Fruit fly (Drosophila melanogaster): ENCODE results near the gene Taf6.

The Taf6 gene

DNA sequence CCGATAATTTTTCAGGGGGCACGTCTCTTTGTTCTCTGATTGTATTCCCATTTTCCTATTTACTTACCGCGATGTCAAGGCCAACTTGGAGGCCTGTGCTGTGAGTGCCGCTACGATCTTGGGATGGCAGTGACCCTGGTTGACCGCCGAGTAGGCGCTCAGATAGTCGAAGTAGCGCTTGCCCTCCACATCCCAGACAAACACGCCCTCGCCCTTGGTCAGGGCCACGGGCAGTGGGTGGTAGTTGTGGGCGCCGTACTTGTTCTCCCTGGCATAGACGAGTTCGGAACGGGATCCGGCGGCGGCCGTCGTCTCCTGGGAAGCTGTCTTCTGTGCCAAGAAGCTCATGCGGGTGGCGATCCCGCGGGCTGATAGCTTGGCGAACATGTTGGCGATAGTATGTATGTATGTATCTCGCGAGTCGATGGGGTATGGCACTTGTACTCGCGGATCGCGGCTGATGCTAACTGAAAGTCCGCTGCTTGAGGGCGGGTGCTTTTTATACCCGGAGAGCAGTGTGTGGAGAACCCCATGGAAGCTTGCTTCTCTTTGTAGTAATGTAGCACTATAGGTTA is 50.6 kb downstream of the Taf6 start, which contains the start of gene Oat:
Gene Oat (minus strand): TSS at position 478 of the 575 bp plus-strand sequence.
- TF ChIP-seq bab1 (GFP tag; optimal IDR thresholded peaks at IDR 0.05) (peak; percentile 35), CG12768 (GFP tag; optimal IDR thresholded peaks at IDR 0.05) (no peak), CG7045 (GFP tag; optimal IDR thresholded peaks at IDR 0.05) (no peak), cic (GFP tag; optimal IDR thresholded peaks at IDR 0.05) (no peak)

DNA sequence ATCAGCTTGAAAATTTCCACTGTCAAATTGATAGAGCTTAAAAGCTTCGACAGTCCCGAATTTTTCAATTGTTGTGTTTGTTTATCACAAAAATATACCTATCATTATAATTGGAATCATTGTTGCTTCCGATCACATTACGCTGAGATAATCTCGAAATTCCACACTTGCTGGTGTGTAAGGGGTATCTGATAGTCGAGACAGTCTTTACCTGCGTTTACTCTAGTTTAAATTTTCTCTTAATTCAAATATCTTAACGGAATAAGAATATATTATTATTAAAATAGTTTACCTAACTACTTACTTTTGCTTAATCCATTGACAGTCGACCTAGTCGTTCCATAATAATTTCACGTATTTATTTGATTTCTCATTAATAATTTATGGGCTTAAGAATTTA is 51.2 kb downstream of the Taf6 start:
- TF ChIP-seq cnc (optimal IDR thresholded peaks at IDR 0.05) (no peak), Crg-1 (GFP tag; optimal IDR thresholded peaks at IDR 0.05) (no peak), CG7045 (GFP tag; optimal IDR thresholded peaks at IDR 0.05) (no peak), kay (GFP tag; ENCODE audit: borderline replicate concordance) (no peak), CG14711 (tag; optimal IDR thresholded peaks at IDR 0.05) (no peak), Mnt (GFP tag; optimal IDR thresholded peaks at IDR 0.05) (no peak), CG12768 (GFP tag; optimal IDR thresholded peaks at IDR 0.05) (no peak), pad (GFP tag; optimal IDR thresholded peaks at IDR 0.05) (no peak), CG33017 (tag; optimal IDR thresholded peaks at IDR 0.05) (no peak), bab1 (GFP tag; optimal IDR thresholded peaks at IDR 0.05) (no peak), Hr96 (GFP tag; optimal IDR thresholded peaks at IDR 0.05) (no peak), ovo (GFP tag; optimal IDR thresholded peaks at IDR 0.05) (no peak)

DNA sequence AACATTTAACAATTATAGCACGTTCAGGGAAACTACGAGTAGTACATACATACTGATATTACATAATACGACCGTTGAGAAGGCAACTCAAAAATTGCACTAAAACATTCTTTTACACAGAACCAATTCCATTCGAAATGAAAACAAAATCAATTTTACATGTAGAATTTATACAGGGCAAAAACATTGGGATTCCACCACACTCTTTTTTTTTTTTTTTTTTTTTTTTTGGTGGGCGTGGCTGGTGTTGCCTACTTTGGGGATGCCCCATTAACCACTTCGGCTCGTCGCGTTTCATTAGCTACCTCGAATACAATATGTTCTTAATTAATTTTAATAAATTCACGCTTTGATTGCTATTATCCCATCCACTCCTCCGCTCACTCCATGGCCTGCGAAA is 51.7 kb downstream of the Taf6 start:
- TF ChIP-seq Hr96 (GFP tag; optimal IDR thresholded peaks at IDR 0.05) (peak; percentile 35), CG11617 (GFP tag; optimal IDR thresholded peaks at IDR 0.05) (peak; percentile 18), bab1 (GFP tag; optimal IDR thresholded peaks at IDR 0.05) (no peak), CG7045 (GFP tag; optimal IDR thresholded peaks at IDR 0.05) (peak; percentile 56)

Measured in whole organism, adult.